Worm (Caenorhabditis elegans) whole organism, young adult: Measurements from ENCODE around the gene mlc-6.

Experiments used
- B0261.1 ChIP-seq: sonication (generic microtip); optimal IDR thresholded peaks from 2 replicates; lab custom pipeline; 2016; ENCODE audit warnings: mild to moderate bottlenecking, missing genetic modification characterization, moderate library complexity, missing compliant biosample characterization
- F23B12.7 ChIP-seq: sonication (generic microtip); optimal IDR thresholded peaks from 2 replicates; lab custom pipeline; 2017; ENCODE audit warnings: missing genetic modification characterization, mild to moderate bottlenecking, missing compliant biosample characterization, antibody characterized with exemption, moderate library complexity; ENCODE audit not compliant: insufficient read depth
- F55B11.4 ChIP-seq: sonication (generic microtip); optimal IDR thresholded peaks from 2 replicates; lab custom pipeline; 2016; ENCODE audit warnings: missing compliant biosample characterization, missing genetic modification characterization, borderline replicate concordance; ENCODE audit not compliant: insufficient read depth
- F57A8.1 ChIP-seq: fragments of 200-800 bp; sonication (Bioruptor generic); optimal IDR thresholded peaks from 2 replicates; lab custom pipeline; 2018; ENCODE audit warnings: mild to moderate bottlenecking, missing genetic modification characterization, moderate library complexity, missing compliant biosample characterization
- Y56A3A.18 ChIP-seq: fragments of 200-800 bp; sonication (Bioruptor generic); IDR thresholded peaks from 2 replicates; pipeline ENCODE4 v1.3.6; 2022; ENCODE audit warnings: missing genetic modification reagents, missing genetic modification characterization, missing compliant biosample characterization
- Y79H2A.3 ChIP-seq: fragments of 200-800 bp; sonication (Bioruptor generic); conservative IDR thresholded peaks from 2 replicates; pipeline ENCODE4 v1.3.6; 2022; ENCODE audit warnings: missing genetic modification reagents, missing genetic modification characterization, missing compliant biosample characterization
- ZK185.1 ChIP-seq: sonication (generic microtip); optimal IDR thresholded peaks from 2 replicates; lab custom pipeline; 2016; ENCODE audit warnings: mild to moderate bottlenecking, missing genetic modification characterization, missing compliant biosample characterization; ENCODE audit not compliant: poor library complexity, severe bottlenecking
- akir-1 ChIP-seq: fragments of 200-800 bp; sonication (Bioruptor generic); optimal IDR thresholded peaks from 2 replicates; lab custom pipeline; 2018; ENCODE audit warnings: mild to moderate bottlenecking, missing genetic modification characterization, moderate library complexity, missing compliant biosample characterization
- ama-1 ChIP-seq, 3 experiments: fragments of 150-350 bp in 1 of 3; sonication (generic microtip) in 2 of 3; optimal IDR thresholded peaks; 2 replicates each; lab custom pipeline; 2014 to 2018; ENCODE audit warnings: missing biosample characterization in 2 of 3, missing genetic modification characterization in 2 of 3, missing genetic modification reagents in 2 of 3
- atf-7 ChIP-seq: sonication (generic microtip); optimal IDR thresholded peaks from 2 replicates; lab custom pipeline; 2017; ENCODE audit warnings: mild to moderate bottlenecking, missing genetic modification characterization, missing compliant biosample characterization
- ccch-3 ChIP-seq: fragments of 200-800 bp; sonication (Bioruptor generic); optimal IDR thresholded peaks from 2 replicates; lab custom pipeline; 2018; ENCODE audit warnings: mild to moderate bottlenecking, missing genetic modification characterization, missing compliant biosample characterization
- cebp-1 ChIP-seq, 2 experiments: fragments of 200-800 bp in 1 of 2; sonication (Bioruptor generic) in 1 of 2; sonication (generic microtip) in 1 of 2; IDR thresholded peaks in 1 of 2; optimal IDR thresholded peaks in 1 of 2; 2 replicates each; pipeline versions ENCODE4 v1.3.6 to Lab custom; 2017 to 2022; ENCODE audit warnings: missing compliant biosample characterization in 2 of 2, missing genetic modification characterization in 2 of 2, mild to moderate bottlenecking in 1 of 2, missing genetic modification reagents in 1 of 2, moderate library complexity in 1 of 2
- ceh-27 ChIP-seq: fragments of 200-800 bp; sonication (Bioruptor generic); optimal IDR thresholded peaks from 2 replicates; lab custom pipeline; 2018; ENCODE audit warnings: mild to moderate bottlenecking, missing genetic modification characterization, moderate library complexity, missing compliant biosample characterization
- ceh-58 ChIP-seq: fragments of 200-800 bp; sonication (Bioruptor generic); IDR thresholded peaks from 2 replicates; pipeline ENCODE4 v1.3.6; 2022; ENCODE audit warnings: missing genetic modification characterization, missing compliant biosample characterization
- ceh-79 ChIP-seq: sonication (generic microtip); optimal IDR thresholded peaks from 2 replicates; lab custom pipeline; 2017; ENCODE audit warnings: mild to moderate bottlenecking, missing genetic modification characterization, missing compliant biosample characterization
- dpl-1 ChIP-seq: fragments of 150-350 bp; optimal IDR thresholded peaks from 2 replicates; lab custom pipeline; 2014; ENCODE audit warnings: missing biosample characterization, missing genetic modification reagents, missing genetic modification characterization
- ets-4 ChIP-seq: fragments of 200-800 bp; sonication (Bioruptor generic); optimal IDR thresholded peaks from 2 replicates; lab custom pipeline; 2018; ENCODE audit warnings: mild to moderate bottlenecking, missing genetic modification characterization, missing compliant biosample characterization
- hmg-1.2 ChIP-seq: fragments of 200-800 bp; sonication (Bioruptor generic); IDR thresholded peaks from 2 replicates; pipeline ENCODE4 v1.3.6; 2022; ENCODE audit warnings: missing genetic modification reagents, missing genetic modification characterization, missing compliant biosample characterization
- lsy-27 ChIP-seq: sonication (generic microtip); optimal IDR thresholded peaks from 2 replicates; lab custom pipeline; 2017; ENCODE audit warnings: missing genetic modification characterization, mild to moderate bottlenecking, missing compliant biosample characterization, antibody characterized with exemption, missing genotype, borderline replicate concordance; ENCODE audit not compliant: insufficient read depth
- madf-6 ChIP-seq: fragments of 200-800 bp; sonication (Bioruptor generic); IDR thresholded peaks from 2 replicates; pipeline ENCODE4 v1.3.6; 2022; ENCODE audit warnings: missing genetic modification reagents, missing genetic modification characterization, missing compliant biosample characterization
- mel-28 ChIP-seq: sonication (generic microtip); optimal IDR thresholded peaks from 2 replicates; lab custom pipeline; 2016; ENCODE audit warnings: borderline replicate concordance, mild to moderate bottlenecking, missing genetic modification characterization, missing compliant biosample characterization
- mxl-1 ChIP-seq: sonication (generic microtip); optimal IDR thresholded peaks from 2 replicates; lab custom pipeline; 2016; ENCODE audit warnings: missing genetic modification characterization, missing compliant biosample characterization
- nfya-1 ChIP-seq: sonication (generic microtip); optimal IDR thresholded peaks from 2 replicates; lab custom pipeline; 2017; ENCODE audit warnings: antibody characterized with exemption, missing compliant biosample characterization, missing genetic modification characterization, borderline replicate concordance; ENCODE audit not compliant: insufficient read depth
- nhr-80 ChIP-seq: sonication (generic microtip); optimal IDR thresholded peaks from 2 replicates; lab custom pipeline; 2016; ENCODE audit warnings: missing genetic modification characterization, missing compliant biosample characterization
- pbrm-1 ChIP-seq: fragments of 200-800 bp; sonication (Bioruptor generic); IDR thresholded peaks from 2 replicates; pipeline ENCODE4 v1.3.6; 2022; ENCODE audit warnings: missing genetic modification reagents, missing genetic modification characterization, missing compliant biosample characterization
- pha-4 ChIP-seq: fragments of 150-350 bp; sonication (generic microtip); optimal IDR thresholded peaks from 2 replicates; lab custom pipeline; 2014; ENCODE audit warnings: missing biosample characterization, missing genetic modification reagents, missing genetic modification characterization
- repo-1 ChIP-seq: sonication (generic microtip); optimal IDR thresholded peaks from 2 replicates; lab custom pipeline; 2017; ENCODE audit warnings: mild to moderate bottlenecking, missing genetic modification characterization, missing compliant biosample characterization
- sdz-38 ChIP-seq: sonication (generic microtip); optimal IDR thresholded peaks from 2 replicates; lab custom pipeline; 2016; ENCODE audit warnings: missing genotype, missing genetic modification characterization, missing compliant biosample characterization
- snpc-3.4 ChIP-seq: sonication (generic microtip); optimal IDR thresholded peaks from 2 replicates; lab custom pipeline; 2017; ENCODE audit warnings: missing genetic modification characterization, mild to moderate bottlenecking, missing compliant biosample characterization, antibody characterized with exemption, moderate library complexity, missing genotype, missing genetic modification reagents
- tbp1 ChIP-seq: fragments of 200-800 bp; sonication (Bioruptor generic); optimal IDR thresholded peaks from 2 replicates; lab custom pipeline; 2018; ENCODE audit warnings: mild to moderate bottlenecking, missing genetic modification characterization, missing compliant biosample characterization
- unc-130 ChIP-seq: sonication (generic microtip); optimal IDR thresholded peaks from 2 replicates; lab custom pipeline; 2016; ENCODE audit warnings: missing genetic modification reagents, missing genetic modification characterization, missing compliant biosample characterization
- unc-62 ChIP-seq: fragments of 150-350 bp; optimal IDR thresholded peaks from 2 replicates; lab custom pipeline; 2014; ENCODE audit warnings: missing biosample characterization, missing genetic modification reagents, missing genetic modification characterization
- zim-3 ChIP-seq: sonication (generic microtip); optimal IDR thresholded peaks from 2 replicates; lab custom pipeline; 2017; ENCODE audit warnings: mild to moderate bottlenecking, missing genetic modification characterization, moderate library complexity, missing compliant biosample characterization
- ztf-22 ChIP-seq: fragments of 200-800 bp; sonication (Bioruptor generic); optimal IDR thresholded peaks from 2 replicates; lab custom pipeline; 2018; ENCODE audit warnings: mild to moderate bottlenecking, missing genetic modification characterization, moderate library complexity, missing compliant biosample characterization
- ztf-26 ChIP-seq: sonication (generic microtip); optimal IDR thresholded peaks from 2 replicates; lab custom pipeline; 2017; ENCODE audit warnings: missing genetic modification characterization, missing compliant biosample characterization
- ztf-3 ChIP-seq: fragments of 200-800 bp; sonication (Bioruptor generic); optimal IDR thresholded peaks from 2 replicates; lab custom pipeline; 2018; ENCODE audit warnings: mild to moderate bottlenecking, missing genetic modification characterization, missing compliant biosample characterization
- ztf-6 ChIP-seq: fragments of 200-800 bp; sonication (Bioruptor generic); IDR thresholded peaks from 2 replicates; pipeline ENCODE4 v1.3.6; 2022; ENCODE audit warnings: missing genetic modification reagents, missing genetic modification characterization, missing compliant biosample characterization

Gene mlc-6

ce11 chrX:14225273-14225672 lies 21.1 kb downstream of the mlc-6 start, which contains the start of gene cyp-13B2:
cyp-13B2 (plus strand) TSS chrX:14225573.
- TF ChIP-seq ztf-26 (tag; lab: Kevin White, UChicago) (no peak), ceh-27 (GFP tag; lab: Kevin White, UChicago) (no peak), repo-1 (tag; lab: Kevin White, UChicago) (no peak), snpc-3.4 (tag; lab: Kevin White, UChicago) (no peak), nfya-1 (tag; lab: Kevin White, UChicago) (no peak), ccch-3 (GFP tag; lab: Kevin White, UChicago) (no peak), mel-28 (tag; lab: Kevin White, UChicago) (no peak), Y56A3A.18 (GFP tag; lab: Robert Waterston, UW) (no peak), F55B11.4 (tag; lab: Kevin White, UChicago) (no peak)

- TF ChIP-seq ama-1 (optimal IDR thresholded peaks at IDR 0.05; lab: Kevin White, UChicago) = no peak
- TF ChIP-seq ama-1 (GFP tag; optimal IDR thresholded peaks at IDR 0.05; lab: Kevin White, UChicago) = no peak
- no peak for TF ChIP-seq Y79H2A.3
- TF ChIP-seq pbrm-1 (GFP tag; lab: Robert Waterston, UW) = no peak
- TF ChIP-seq sdz-38 (tag; lab: Kevin White, UChicago) = no peak
- TF ChIP-seq F57A8.1 (GFP tag; lab: Kevin White, UChicago) = no peak
- no peak for TF ChIP-seq akir-1 (GFP tag; lab: Kevin White, UChicago)
- TF ChIP-seq B0261.1 (tag; lab: Kevin White, UChicago) = no peak
- no peak for TF ChIP-seq lsy-27 (tag; lab: Kevin White, UChicago)
- TF ChIP-seq hmg-1.2 (GFP tag; lab: Robert Waterston, UW) = no peak
- TF ChIP-seq ztf-6 = no peak
- TF ChIP-seq ceh-58 = no peak
- TF ChIP-seq madf-6 (GFP tag; lab: Robert Waterston, UW) = no peak
- no peak for TF ChIP-seq ceh-79 (tag; lab: Kevin White, UChicago)
- no peak for TF ChIP-seq mxl-1
These were observed 23.3 kb downstream of the mlc-6 start, which contains the start of gene K06G5.3 for ce11 chrX:14223156-14223555. K06G5.3 (minus strand) TSS chrX:14223256.

- peak; percentile 12 for TF ChIP-seq ztf-22 (GFP tag; lab: Kevin White, UChicago)
- no peak for TF ChIP-seq ztf-26 (tag; lab: Kevin White, UChicago)
- no peak for TF ChIP-seq unc-62 (GFP tag; lab: Kevin White, UChicago)
- no peak for TF ChIP-seq zim-3
- no peak for TF ChIP-seq unc-130 (GFP tag; lab: Kevin White, UChicago)
- TF ChIP-seq ZK185.1 (tag; lab: Kevin White, UChicago) = no peak
- no peak for TF ChIP-seq dpl-1 (GFP tag; lab: Kevin White, UChicago)
- no peak for TF ChIP-seq cebp-1 (GFP tag; IDR thresholded peaks at IDR 0.05; lab: Robert Waterston, UW)
- TF ChIP-seq cebp-1 (tag; optimal IDR thresholded peaks at IDR 0.05; lab: Kevin White, UChicago) = peak; percentile 64
- peak; percentile 12 for TF ChIP-seq F23B12.7 (tag; lab: Kevin White, UChicago)
- TF ChIP-seq ztf-3 (GFP tag; lab: Kevin White, UChicago) = no peak
- peak; percentile 81 for TF ChIP-seq ets-4 (GFP tag; lab: Kevin White, UChicago)
- TF ChIP-seq atf-7 = peak; percentile 40
- TF ChIP-seq nhr-80 (tag; lab: Kevin White, UChicago) = peak; percentile 98
- TF ChIP-seq tbp1 (GFP tag; lab: Kevin White, UChicago) = no peak
- peak; percentile 44 for TF ChIP-seq pha-4
- TF ChIP-seq, all 124 proteins: peak for 7
These were observed 31.8 kb downstream of the mlc-6 start, which contains the start of gene K06G5.1 for ce11 chrX:14214520-14215023. K06G5.1 (plus strand) TSS chrX:14214973.
